Fruit fly (Drosophila melanogaster) whole organism, wandering third instar larva: ENCODE measurements around the gene TrpRS.

Source experiments
- CG9705 ChIP-seq: fragments of 200-800 bp; sonication (Bioruptor generic); optimal IDR thresholded peaks from 2 replicates; lab custom pipeline; 2018; ENCODE audit warnings: missing biosample characterization, mild to moderate bottlenecking, missing genetic modification characterization
- Hr78 ChIP-seq: fragments of >200 bp; optimal IDR thresholded peaks from 2 replicates; lab custom pipeline; 2017; ENCODE audit warnings: missing biosample characterization, missing genetic modification characterization
- Myc ChIP-seq: fragments of >200 bp; optimal IDR thresholded peaks from 2 replicates; lab custom pipeline; 2017
- N ChIP-seq: fragments of >200 bp; optimal IDR thresholded peaks from 2 replicates; lab custom pipeline; 2018; ENCODE audit warnings: missing biosample characterization, missing external identifiers, missing genetic modification characterization
- dsf ChIP-seq: sonication (Bioruptor generic); optimal IDR thresholded peaks from 2 replicates; lab custom pipeline; 2016; ENCODE audit warnings: missing biosample characterization, missing genetic modification characterization, borderline replicate concordance
- foxo ChIP-seq, 2 experiments: fragments of 200-800 bp; sonication (Bioruptor generic); optimal IDR thresholded peaks; 2 replicates in 1 of 2; 3 replicates in 1 of 2; lab custom pipeline; 2016 to 2017; ENCODE audit warnings: missing biosample characterization in 2 of 2, missing genetic modification characterization in 2 of 2
- fru ChIP-seq: fragments of 200-800 bp; sonication (Bioruptor generic); optimal IDR thresholded peaks from 3 replicates; lab custom pipeline; 2016; ENCODE audit warnings: missing biosample characterization, mild to moderate bottlenecking, missing genetic modification characterization
- h ChIP-seq: fragments of 200-800 bp; sonication (Bioruptor generic); optimal IDR thresholded peaks from 3 replicates; lab custom pipeline; 2016; ENCODE audit warnings: missing biosample characterization, mild to moderate bottlenecking, missing genetic modification characterization
- pan ChIP-seq: fragments of >200 bp; optimal IDR thresholded peaks from 2 replicates; lab custom pipeline; 2017
- rgr ChIP-seq: fragments of 200-800 bp; sonication (Bioruptor generic); optimal IDR thresholded peaks from 3 replicates; lab custom pipeline; 2016; ENCODE audit warnings: missing biosample characterization, mild to moderate bottlenecking, missing genetic modification characterization
- sv ChIP-seq: fragments of 200-800 bp; sonication (Bioruptor generic); optimal IDR thresholded peaks from 3 replicates; lab custom pipeline; 2016; ENCODE audit warnings: missing biosample characterization, missing genetic modification characterization
- usp ChIP-seq: fragments of >200 bp; optimal IDR thresholded peaks from 2 replicates; lab custom pipeline; 2017; ENCODE audit warnings: missing biosample characterization, missing genetic modification characterization

dm6 chr3R:9234756-9235255 is 31.9 kb downstream of the TrpRS start:
- TF ChIP-seq rgr (GFP tag; lab: Kevin White, UChicago) (no peak), sv (no peak), CG9705 (GFP tag; lab: Kevin White, UChicago) (no peak), Hr78 (no peak), Myc (no peak), usp (GFP tag; lab: Kevin White, UChicago) (no peak), fru (no peak), dsf (GFP tag; lab: Kevin White, UChicago) (no peak), foxo (GFP tag; optimal IDR thresholded peaks at IDR 0.05; lab: Kevin White, UChicago) (no peak), pan (lab: Kevin White, UChicago) (no peak), h (GFP tag; lab: Kevin White, UChicago) (no peak), N (GFP tag; lab: Kevin White, UChicago) (no peak)
